Worm (Caenorhabditis elegans) whole organism, midembryonic: ENCODE data around the gene F57C12.6.

ENCODE experiments used
- T22C8.4 ChIP-seq: fragments of 200-800 bp; sonication (Bioruptor generic); IDR thresholded peaks from 2 replicates; pipeline ENCODE4 v1.3.6; 2022; ENCODE audit warnings: missing genetic modification characterization, missing compliant biosample characterization
- flt-1 ChIP-seq: fragments of 200-800 bp; sonication (Bioruptor generic); IDR thresholded peaks from 2 replicates; pipeline ENCODE4 v1.3.6; 2022; ENCODE audit warnings: missing genetic modification characterization, missing compliant biosample characterization
- klf-2 ChIP-seq: fragments of 200-800 bp; sonication (Bioruptor generic); conservative IDR thresholded peaks from 2 replicates; pipeline ENCODE4 v1.3.6; 2022; ENCODE audit warnings: missing genetic modification reagents, missing genetic modification characterization, missing compliant biosample characterization
- med-1 ChIP-seq: sonication (generic microtip); optimal IDR thresholded peaks from 2 replicates; lab custom pipeline; 2017; ENCODE audit warnings: missing genetic modification characterization, mild to moderate bottlenecking, missing compliant biosample characterization, antibody characterized with exemption, missing genetic modification reagents; ENCODE audit not compliant: insufficient read depth
- ref-1 ChIP-seq: fragments of 200-800 bp; sonication (Bioruptor generic); conservative IDR thresholded peaks from 2 replicates; pipeline ENCODE4 v1.3.6; 2022; ENCODE audit warnings: missing genetic modification reagents, missing genetic modification characterization, missing compliant biosample characterization
- tab-1 ChIP-seq: fragments of 200-800 bp; sonication (Bioruptor generic); IDR thresholded peaks from 2 replicates; pipeline ENCODE4 v1.3.6; 2022; ENCODE audit warnings: missing genetic modification characterization, missing compliant biosample characterization
- ztf-23 ChIP-seq: fragments of 200-800 bp; sonication (Bioruptor generic); IDR thresholded peaks from 2 replicates; pipeline ENCODE4 v1.3.6; 2022; ENCODE audit warnings: missing genetic modification reagents, missing genetic modification characterization, missing compliant biosample characterization
- ztf-29 ChIP-seq: fragments of 200-800 bp; sonication (Bioruptor generic); IDR thresholded peaks from 2 replicates; pipeline ENCODE4 v1.3.6; 2022; ENCODE audit warnings: missing genetic modification reagents, missing genetic modification characterization, missing compliant biosample characterization

ce11 chrX:600671-601070 lies 46.9 kb upstream of the F57C12.6 start:
- TF ChIP-seq tab-1, result no peak
- no peak for TF ChIP-seq ztf-23 (GFP tag; lab: Robert Waterston, UW)
- TF ChIP-seq T22C8.4 (GFP tag; lab: Robert Waterston, UW), result no peak
- TF ChIP-seq flt-1 (GFP tag; lab: Robert Waterston, UW), result no peak
- no peak for TF ChIP-seq ref-1 (GFP tag; lab: Robert Waterston, UW)
- no peak for TF ChIP-seq ztf-29 (GFP tag; lab: Robert Waterston, UW)
- TF ChIP-seq med-1 (GFP tag; lab: Kevin White, UChicago), result no peak
- TF ChIP-seq klf-2, result no peak
